Fruit fly (Drosophila melanogaster) whole organism, embryonic: ENCODE data around the gene CG31675.

Source experiments
- Adf1 ChIP-seq: fragments of 200-800 bp; sonication (Bioruptor generic); IDR thresholded peaks from 2 replicates; pipeline ENCODE4 v1.3.6; 2022; ENCODE audit warnings: missing biosample characterization, missing genetic modification characterization
- Asciz ChIP-seq: fragments of 200-800 bp; sonication (Bioruptor generic); optimal IDR thresholded peaks from 2 replicates; lab custom pipeline; 2017; ENCODE audit warnings: missing biosample characterization, mild to moderate bottlenecking, missing genetic modification characterization, missing genetic modification reagents
- CG10267 ChIP-seq: fragments of 200-800 bp; sonication (Bioruptor generic); optimal IDR thresholded peaks from 2 replicates; lab custom pipeline; 2018; ENCODE audit warnings: missing biosample characterization, mild to moderate bottlenecking, missing genetic modification characterization, moderate library complexity
- CG12942 ChIP-seq: fragments of 200-800 bp; sonication (Bioruptor generic); optimal IDR thresholded peaks from 3 replicates; lab custom pipeline; 2016; ENCODE audit warnings: missing biosample characterization, missing genetic modification characterization
- CG13424 ChIP-seq: fragments of 200-800 bp; sonication (Bioruptor generic); optimal IDR thresholded peaks from 2 replicates; lab custom pipeline; 2019; ENCODE audit warnings: missing biosample characterization, mild to moderate bottlenecking, missing genetic modification characterization, moderate library complexity
- CG14860 ChIP-seq: fragments of 200-800 bp; sonication (Bioruptor generic); IDR thresholded peaks from 3 replicates; pipeline ENCODE4 v1.3.6; 2022; ENCODE audit warnings: missing biosample characterization, missing genetic modification characterization; ENCODE audit not compliant: partially characterized antibody
- CG2202 ChIP-seq: fragments of 200-800 bp; sonication (Bioruptor generic); optimal IDR thresholded peaks from 2 replicates; lab custom pipeline; 2018; ENCODE audit warnings: missing biosample characterization, mild to moderate bottlenecking, missing genetic modification characterization
- CG3281 ChIP-seq: fragments of 200-800 bp; sonication (Bioruptor generic); optimal IDR thresholded peaks from 3 replicates; lab custom pipeline; 2017; ENCODE audit warnings: missing biosample characterization, mild to moderate bottlenecking, missing genetic modification characterization
- CG33557 ChIP-seq: fragments of 200-800 bp; sonication (Bioruptor generic); optimal IDR thresholded peaks from 2 replicates; lab custom pipeline; 2019; ENCODE audit warnings: missing biosample characterization, mild to moderate bottlenecking, missing genetic modification characterization, moderate library complexity
- CG34422 ChIP-seq: fragments of 200-800 bp; sonication (Bioruptor generic); IDR thresholded peaks from 3 replicates; pipeline ENCODE4 v1.3.6; 2022; ENCODE audit warnings: missing biosample characterization, missing genetic modification characterization
- CG3726 ChIP-seq: fragments of 200-800 bp; sonication (Bioruptor generic); IDR thresholded peaks from 3 replicates; pipeline ENCODE4, ENCODE4 v1.3.6; 2022; ENCODE audit warnings: missing biosample characterization, missing genetic modification characterization
- CG4328 ChIP-seq: fragments of 200-800 bp; sonication (Bioruptor generic); optimal IDR thresholded peaks from 3 replicates; lab custom pipeline; 2017; ENCODE audit warnings: missing biosample characterization, missing genetic modification reagents, missing genetic modification characterization
- CG7271 ChIP-seq: fragments of 200-800 bp; sonication (Bioruptor generic); optimal IDR thresholded peaks from 2 replicates; lab custom pipeline; 2018; ENCODE audit warnings: missing biosample characterization, mild to moderate bottlenecking, missing genetic modification characterization, moderate library complexity
- CG7556 ChIP-seq: fragments of 200-800 bp; sonication (Bioruptor generic); optimal IDR thresholded peaks from 2 replicates; lab custom pipeline; 2017; ENCODE audit warnings: missing biosample characterization, mild to moderate bottlenecking, missing genetic modification characterization
- CG9727 ChIP-seq: fragments of 200-800 bp; sonication (Bioruptor generic); optimal IDR thresholded peaks from 3 replicates; lab custom pipeline; 2017; ENCODE audit warnings: missing biosample characterization, mild to moderate bottlenecking, missing genetic modification characterization
- CG9817 ChIP-seq: fragments of 200-800 bp; sonication (Bioruptor generic); optimal IDR thresholded peaks from 2 replicates; lab custom pipeline; 2018; ENCODE audit warnings: missing biosample characterization, mild to moderate bottlenecking, missing genetic modification characterization, moderate library complexity
- Chrac-16 ChIP-seq: fragments of 200-800 bp; sonication (Bioruptor generic); optimal IDR thresholded peaks from 3 replicates; lab custom pipeline; 2016; ENCODE audit warnings: missing biosample characterization, missing genetic modification characterization
- Ets65A ChIP-seq: fragments of 200-800 bp; sonication (Bioruptor generic); peaks from one replicate; lab custom pipeline; 2016; ENCODE audit warnings: missing biosample characterization, missing genetic modification characterization
- H2.0 ChIP-seq: fragments of 200-800 bp; sonication (Bioruptor generic); IDR thresholded peaks from 2 replicates; pipeline ENCODE4 v1.3.6; 2022; ENCODE audit warnings: missing biosample characterization, missing genetic modification characterization
- HHEX ChIP-seq: fragments of 200-800 bp; sonication (Bioruptor generic); optimal IDR thresholded peaks from 3 replicates; lab custom pipeline; 2017; ENCODE audit warnings: missing biosample characterization, mild to moderate bottlenecking, missing genetic modification characterization, missing genetic modification reagents
- Hsf ChIP-seq: fragments of 200-800 bp; sonication (Bioruptor generic); optimal IDR thresholded peaks from 3 replicates; lab custom pipeline; 2016; ENCODE audit warnings: missing biosample characterization, missing genetic modification characterization
- Kr ChIP-seq: fragments of 200-800 bp; sonication (Bioruptor generic); optimal IDR thresholded peaks from 2 replicates; lab custom pipeline; 2017; ENCODE audit warnings: missing biosample characterization, mild to moderate bottlenecking, missing genetic modification characterization
- Lim3 ChIP-seq: fragments of 200-800 bp; sonication (Bioruptor generic); IDR thresholded peaks from 2 replicates; pipeline ENCODE4 v1.3.6; 2022; ENCODE audit warnings: missing biosample characterization, missing genetic modification characterization
- NFAT ChIP-seq: fragments of 200-800 bp; sonication (Bioruptor generic); IDR thresholded peaks from 2 replicates; pipeline ENCODE4 v1.3.6; 2022; ENCODE audit warnings: missing biosample characterization, missing genetic modification characterization
- Opbp ChIP-seq: fragments of 200-800 bp; sonication (Bioruptor generic); IDR thresholded peaks from 3 replicates; pipeline ENCODE4 v1.3.6; 2022; ENCODE audit warnings: missing biosample characterization, missing genetic modification characterization; ENCODE audit not compliant: partially characterized antibody
- PHDP ChIP-seq: fragments of 200-800 bp; sonication (Bioruptor generic); optimal IDR thresholded peaks from 3 replicates; lab custom pipeline; 2018; ENCODE audit warnings: missing biosample characterization, mild to moderate bottlenecking, missing genetic modification characterization, moderate library complexity
- Rx ChIP-seq: fragments of 200-800 bp; sonication (Bioruptor generic); IDR thresholded peaks from 2 replicates; pipeline ENCODE4 v1.3.6; 2022; ENCODE audit warnings: missing biosample characterization, missing genetic modification characterization
- Sox102F ChIP-seq: fragments of 200-800 bp; sonication (Bioruptor generic); optimal IDR thresholded peaks from 2 replicates; lab custom pipeline; 2018; ENCODE audit warnings: missing biosample characterization, mild to moderate bottlenecking, missing genetic modification characterization, moderate library complexity
- Stat92E ChIP-seq, 3 experiments: fragments of >200 bp in 2 of 3; fragments of 200-800 bp in 1 of 3; sonication (Bioruptor generic) in 1 of 3; optimal IDR thresholded peaks; 2 replicates each; lab custom pipeline; 2017 to 2019; ENCODE audit warnings: missing biosample characterization in 3 of 3, missing genetic modification characterization in 3 of 3, mild to moderate bottlenecking in 1 of 3, moderate library complexity in 1 of 3
- al ChIP-seq: fragments of 200-800 bp; sonication (Bioruptor generic); IDR thresholded peaks from 2 replicates; pipeline ENCODE4 v1.3.6; 2022; ENCODE audit warnings: missing biosample characterization, missing genetic modification characterization
- chm ChIP-seq: fragments of 200-800 bp; sonication (Bioruptor generic); IDR thresholded peaks from 2 replicates; pipeline ENCODE4 v1.3.6; 2022; ENCODE audit warnings: missing biosample characterization, missing genetic modification characterization
- chn ChIP-seq: fragments of 200-800 bp; sonication (Bioruptor generic); optimal IDR thresholded peaks from 2 replicates; lab custom pipeline; 2016; ENCODE audit warnings: missing biosample characterization, missing genetic modification characterization
- crol ChIP-seq: fragments of 200-800 bp; sonication (Bioruptor generic); IDR thresholded peaks from 2 replicates; pipeline ENCODE4 v1.3.6; 2022; ENCODE audit warnings: missing biosample characterization, missing genetic modification characterization
- da ChIP-seq: fragments of 200-800 bp; sonication (Bioruptor generic); optimal IDR thresholded peaks from 2 replicates; lab custom pipeline; 2016; ENCODE audit warnings: missing biosample characterization, missing genetic modification characterization
- danr ChIP-seq: fragments of 200-800 bp; sonication (Bioruptor generic); IDR thresholded peaks from 2 replicates; pipeline ENCODE4 v1.3.6; 2022; ENCODE audit warnings: missing biosample characterization, missing genetic modification characterization
- dysf ChIP-seq: fragments of 200-800 bp; sonication (Bioruptor generic); IDR thresholded peaks from 3 replicates; pipeline ENCODE4 v1.3.6; 2022; ENCODE audit warnings: missing biosample characterization, missing genetic modification characterization
- eyg ChIP-seq: fragments of 200-800 bp; sonication (Bioruptor generic); optimal IDR thresholded peaks from 3 replicates; lab custom pipeline; 2016; ENCODE audit warnings: missing biosample characterization, missing genetic modification characterization
- fd64A ChIP-seq: fragments of 200-800 bp; sonication (Bioruptor generic); optimal IDR thresholded peaks from 3 replicates; lab custom pipeline; 2018; ENCODE audit warnings: missing biosample characterization, mild to moderate bottlenecking, missing genetic modification characterization
- fd96Cb ChIP-seq: fragments of 200-800 bp; sonication (Bioruptor generic); optimal IDR thresholded peaks from 2 replicates; lab custom pipeline; 2018; ENCODE audit warnings: missing biosample characterization, mild to moderate bottlenecking, missing genetic modification characterization, moderate library complexity
- gsb ChIP-seq: fragments of 200-800 bp; sonication (Bioruptor generic); IDR thresholded peaks from 2 replicates; pipeline ENCODE4 v1.3.6; 2022; ENCODE audit warnings: missing biosample characterization, missing genetic modification characterization
- gt ChIP-seq: fragments of 200-800 bp; sonication (Bioruptor generic); IDR thresholded peaks from 2 replicates; pipeline ENCODE4 v1.3.6; 2022; ENCODE audit warnings: missing biosample characterization, missing genetic modification characterization
- kay ChIP-seq: fragments of 200-800 bp; sonication (Bioruptor generic); optimal IDR thresholded peaks from 2 replicates; lab custom pipeline; 2016; ENCODE audit warnings: missing biosample characterization, missing genetic modification characterization
- lmd ChIP-seq: fragments of 200-800 bp; sonication (Bioruptor generic); IDR thresholded peaks from 2 replicates; pipeline ENCODE4 v1.3.6; 2022; ENCODE audit warnings: missing biosample characterization, missing genetic modification characterization
- p53 ChIP-seq: fragments of 200-800 bp; sonication (Bioruptor generic); optimal IDR thresholded peaks from 2 replicates; lab custom pipeline; 2016; ENCODE audit warnings: missing biosample characterization, missing genetic modification characterization
- scrt ChIP-seq: fragments of 200-800 bp; sonication (Bioruptor generic); optimal IDR thresholded peaks from 2 replicates; lab custom pipeline; 2018; ENCODE audit warnings: missing biosample characterization, mild to moderate bottlenecking, missing genetic modification characterization, moderate library complexity
- tll ChIP-seq, 2 experiments: fragments of 200-800 bp in 1 of 2; fragments of >200 bp in 1 of 2; sonication (Bioruptor generic) in 1 of 2; optimal IDR thresholded peaks; 2 replicates each; lab custom pipeline; 2017 to 2019; ENCODE audit warnings: missing biosample characterization in 2 of 2, missing genetic modification characterization in 2 of 2, mild to moderate bottlenecking in 1 of 2, moderate library complexity in 1 of 2
- trh ChIP-seq: fragments of 200-800 bp; sonication (Bioruptor generic); optimal IDR thresholded peaks from 2 replicates; lab custom pipeline; 2016; ENCODE audit warnings: missing biosample characterization, missing genetic modification characterization
- ttk ChIP-seq: fragments of 200-800 bp; sonication (Bioruptor generic); IDR thresholded peaks from 2 replicates; pipeline ENCODE4 v2.1.2; 2022; ENCODE audit warnings: missing biosample characterization, missing genetic modification characterization
- wdn ChIP-seq: fragments of 200-800 bp; sonication (Bioruptor generic); IDR thresholded peaks from 2 replicates; pipeline ENCODE4 v1.3.6; 2022; ENCODE audit warnings: missing biosample characterization, missing genetic modification characterization
- wek ChIP-seq: fragments of 200-800 bp; sonication (Bioruptor generic); optimal IDR thresholded peaks from 3 replicates; lab custom pipeline; 2018; ENCODE audit warnings: missing biosample characterization, mild to moderate bottlenecking, missing genetic modification characterization, moderate library complexity

Gene CG31675

dm6 chr2L:20864764-20865265 is 2.7 kb upstream of the CG31675 start, which contains the start of gene CG9338 (continued):
- peak; percentile 58 for TF ChIP-seq eyg (GFP tag; lab: Kevin White, UChicago)
- peak; percentile 89 for TF ChIP-seq Rx
- TF ChIP-seq wek (GFP tag; lab: Kevin White, UChicago): peak; percentile 39
- no peak for TF ChIP-seq Kr (GFP tag; lab: Kevin White, UChicago)
- TF ChIP-seq CG34422: peak; percentile 94; the same call in 2 of the 3 replicates
- TF ChIP-seq Adf1: no peak; the same call in none of the 2 replicates
- peak; percentile 91 for TF ChIP-seq Asciz (GFP tag; lab: Kevin White, UChicago)
- TF ChIP-seq gt (GFP tag; lab: Robert Waterston, UW): peak; percentile 76
- TF ChIP-seq CG14860: peak; percentile 45; the same call in 1 of the 3 replicates
- peak; percentile 95 for TF ChIP-seq CG3281 (GFP tag; lab: Kevin White, UChicago)
- TF ChIP-seq fd96Cb (tag; lab: Kevin White, UChicago): peak; percentile 88
- TF ChIP-seq Lim3 (GFP tag; lab: Robert Waterston, UW): no peak
- peak; percentile 62; the same call in 1 of the 2 replicates for TF ChIP-seq ttk (GFP tag; lab: Robert Waterston, UW)
- TF ChIP-seq Ets65A (GFP tag; lab: Kevin White, UChicago): peak; percentile 96
- peak; percentile 94 for TF ChIP-seq scrt (GFP tag; lab: Kevin White, UChicago)
- no peak for TF ChIP-seq tll (GFP tag; optimal IDR thresholded peaks at IDR 0.05; lab: Kevin White, UChicago)
- TF ChIP-seq kay (GFP tag; lab: Kevin White, UChicago): peak; percentile 90
- TF ChIP-seq CG9817: peak; percentile 69
- TF ChIP-seq CG3726 (GFP tag; lab: Robert Waterston, UW): peak; percentile 74; the same call in 1 of the 3 replicates
- TF ChIP-seq CG10267 (tag; lab: Kevin White, UChicago): peak; percentile 84
- peak; percentile 79 for TF ChIP-seq Sox102F (GFP tag; lab: Kevin White, UChicago)
- peak; percentile 57 for TF ChIP-seq wdn
- TF ChIP-seq Stat92E (GFP tag; optimal IDR thresholded peaks at IDR 0.05; lab: Kevin White, UChicago): peak in 1 of 3 experiments; percentile 77
- TF ChIP-seq danr: peak; percentile 85; the same call in 1 of the 2 replicates
- peak; percentile 42 for TF ChIP-seq trh (GFP tag; lab: Kevin White, UChicago)
- peak; percentile 58 for TF ChIP-seq CG12942 (GFP tag; lab: Kevin White, UChicago)
- TF ChIP-seq H2.0 (GFP tag; lab: Robert Waterston, UW): peak; percentile 55
- TF ChIP-seq crol: no peak
- peak; percentile 80 for TF ChIP-seq CG13424 (tag; lab: Kevin White, UChicago)
- peak; percentile 88 for TF ChIP-seq fd64A (GFP tag; lab: Kevin White, UChicago)
- TF ChIP-seq CG7271 (tag; lab: Kevin White, UChicago): peak; percentile 51
- peak; percentile 83 for TF ChIP-seq PHDP (tag; lab: Kevin White, UChicago)
- TF ChIP-seq dysf (GFP tag; lab: Robert Waterston, UW): peak; percentile 85
- TF ChIP-seq al (GFP tag; lab: Robert Waterston, UW): peak; percentile 84; the same call in 1 of the 2 replicates
- TF ChIP-seq Hsf (GFP tag; lab: Kevin White, UChicago): peak; percentile 71
- TF ChIP-seq lmd: peak; percentile 86
- peak; percentile 64 for TF ChIP-seq Chrac-16
- TF ChIP-seq CG7556 (GFP tag; lab: Kevin White, UChicago): peak; percentile 86
- TF ChIP-seq chn: peak; percentile 75
- peak; percentile 74 for TF ChIP-seq CG9727 (GFP tag; lab: Kevin White, UChicago)
- peak; percentile 67 for TF ChIP-seq da
- peak; percentile 95 for TF ChIP-seq HHEX (GFP tag; lab: Kevin White, UChicago)
- no peak for TF ChIP-seq Opbp (GFP tag; lab: Robert Waterston, UW)
- TF ChIP-seq CG33557: peak; percentile 33
- TF ChIP-seq chm (GFP tag; lab: Robert Waterston, UW): peak; percentile 67
- peak; percentile 70 for TF ChIP-seq CG2202 (tag; lab: Kevin White, UChicago)
- peak; percentile 91 for TF ChIP-seq NFAT (GFP tag; lab: Robert Waterston, UW)
- TF ChIP-seq CG4328: peak; percentile 93
- TF ChIP-seq p53 (GFP tag; lab: Kevin White, UChicago): peak; percentile 53
- peak; percentile 86; the same call in 1 of the 2 replicates for TF ChIP-seq gsb (GFP tag; lab: Robert Waterston, UW)
